Worm (Caenorhabditis elegans): ENCODE results near the gene srj-9.
A peak's percentile ranks its signal among the peaks of the same experiment; 100 is the strongest.

Gene srj-9

DNA sequence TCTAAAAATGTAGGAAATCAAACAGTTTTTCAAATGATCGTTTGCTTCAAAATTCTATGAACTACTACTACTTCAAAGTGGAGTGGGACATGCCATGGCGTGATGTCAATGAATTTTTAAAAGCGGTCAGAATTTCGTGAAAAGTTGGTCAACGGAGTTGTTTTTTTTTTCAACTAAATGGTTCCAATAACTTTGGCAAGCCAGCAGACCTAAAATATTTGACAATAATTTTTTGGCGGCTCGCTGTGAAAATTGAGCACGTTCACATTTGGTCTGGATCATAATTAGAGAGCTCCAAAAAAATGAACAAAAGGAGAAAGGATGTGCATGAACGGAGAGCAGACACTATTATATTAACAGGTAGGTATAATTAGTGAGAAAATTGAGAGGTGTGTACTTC is 18.6 kb downstream of the srj-9 start:
- no peak for TF ChIP-seq mls-2 (tag; optimal IDR thresholded peaks at IDR 0.05)
- peak; percentile 7 for TF ChIP-seq sptf-1 (tag; optimal IDR thresholded peaks at IDR 0.05)
- no peak for TF ChIP-seq M03D4.4 (tag; optimal IDR thresholded peaks at IDR 0.05)

DNA sequence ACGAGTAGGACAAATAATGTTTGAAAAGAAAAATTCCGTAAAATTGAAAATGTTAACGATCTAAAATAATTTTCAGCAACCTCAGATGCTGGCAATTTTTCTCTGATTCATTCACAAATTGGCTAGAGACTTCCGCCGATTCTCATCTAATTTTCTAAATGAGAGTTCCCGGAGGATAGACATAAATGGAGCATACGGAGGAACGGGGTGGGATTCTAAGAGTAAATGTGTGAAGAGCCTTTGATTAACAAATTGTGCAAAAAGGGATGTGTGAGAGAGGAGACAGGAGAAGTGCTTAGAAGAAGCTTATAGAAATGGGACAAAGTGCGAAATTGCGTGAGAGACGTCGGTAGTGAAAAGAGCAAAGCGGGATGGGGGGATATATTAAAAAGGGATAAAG is 19.9 kb downstream of the srj-9 start:
- no peak for TF ChIP-seq mab-5 (tag; optimal IDR thresholded peaks at IDR 0.05)
- TF ChIP-seq mep-1 (tag; optimal IDR thresholded peaks at IDR 0.05), result no peak
- TF ChIP-seq ces-1 (GFP tag; optimal IDR thresholded peaks at IDR 0.05), result peak; percentile 92
- no peak for TF ChIP-seq mls-2 (tag; optimal IDR thresholded peaks at IDR 0.05)
- no peak for TF ChIP-seq nhr-2 (tag; optimal IDR thresholded peaks at IDR 0.05)
- TF ChIP-seq pha-4 (tag; optimal IDR thresholded peaks at IDR 0.05), result no peak

DNA sequence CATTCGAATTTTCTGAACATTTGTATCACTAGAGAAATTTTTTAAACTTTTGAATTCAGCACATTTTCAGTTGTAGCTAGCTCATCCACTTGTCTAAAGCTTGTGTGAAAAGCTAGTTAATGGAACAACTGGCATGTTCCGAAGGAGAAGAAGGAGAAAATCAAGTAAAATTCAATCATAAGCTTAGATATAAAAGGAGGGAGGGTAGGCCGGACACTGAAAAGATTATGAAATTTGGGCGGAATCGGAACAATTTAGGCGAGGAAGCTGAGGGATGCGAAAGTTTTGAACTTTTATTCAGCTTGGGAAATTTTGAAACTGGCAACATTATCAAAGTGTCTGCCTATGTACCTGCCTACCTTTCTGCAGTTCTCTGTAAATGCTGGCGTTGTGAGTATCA is 20.7 kb downstream of the srj-9 start:
- TF ChIP-seq mls-2 (tag; optimal IDR thresholded peaks at IDR 0.05), result no peak
- TF ChIP-seq ces-1 (GFP tag; optimal IDR thresholded peaks at IDR 0.05), result peak; percentile 94

DNA sequence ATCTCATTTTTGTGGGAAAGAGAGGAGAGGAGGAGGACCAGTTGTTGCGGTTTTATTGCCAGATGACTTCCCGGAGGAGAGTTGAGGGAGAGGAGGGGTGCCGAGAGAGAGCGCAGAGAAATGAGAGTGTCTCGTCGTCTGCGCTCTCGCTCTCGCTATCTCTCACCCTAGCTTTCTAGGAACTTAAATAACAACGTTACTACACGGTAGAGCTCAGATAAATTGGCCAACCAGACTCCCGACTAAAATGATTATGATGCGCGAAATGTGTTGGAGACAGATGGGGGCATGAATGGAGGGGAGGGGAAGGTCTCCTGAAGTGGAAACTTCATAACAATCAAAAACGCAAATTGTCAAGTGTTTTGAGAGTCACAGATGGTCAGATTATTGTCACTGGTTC is 22.9 kb downstream of the srj-9 start:
- TF ChIP-seq cnd-1 (tag; optimal IDR thresholded peaks at IDR 0.05) (peak; percentile 44), mls-2 (tag; optimal IDR thresholded peaks at IDR 0.05) (no peak), lin-13 (tag; optimal IDR thresholded peaks at IDR 0.05) (peak; percentile 32), ces-1 (GFP tag; optimal IDR thresholded peaks at IDR 0.05) (peak; percentile 93), hlh-1 (tag; optimal IDR thresholded peaks at IDR 0.05) (peak; percentile 76), unc-39 (tag; optimal IDR thresholded peaks at IDR 0.05) (no peak)

DNA sequence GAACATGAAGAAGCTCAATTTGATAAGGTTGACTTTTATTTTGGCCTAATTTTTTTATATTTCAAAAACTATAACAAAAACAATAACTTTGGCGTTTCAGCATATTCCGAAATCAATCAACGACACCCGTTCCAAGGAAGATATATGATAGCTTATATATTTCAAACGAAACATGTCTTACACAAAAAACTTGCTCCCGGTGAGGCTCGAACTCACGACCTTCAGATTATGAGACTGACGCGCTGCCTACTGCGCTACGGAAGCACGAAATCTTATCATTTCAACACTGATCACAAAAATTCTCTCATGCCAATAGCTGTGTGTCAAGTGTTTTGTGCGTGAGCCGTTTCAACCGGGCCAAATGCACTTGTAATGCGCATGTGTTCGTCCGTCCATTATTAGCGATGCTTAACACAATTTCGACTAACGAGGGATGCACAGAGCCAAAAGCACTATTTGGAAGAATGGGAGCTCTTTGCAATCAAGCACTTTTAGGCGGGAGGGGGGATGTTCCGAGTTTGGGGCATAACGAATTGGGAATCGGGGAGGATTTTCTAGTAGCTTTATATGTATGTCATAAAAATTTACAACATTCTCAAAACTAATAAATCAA is 23.5 kb downstream of the srj-9 start:
- TF ChIP-seq mep-1 (tag; optimal IDR thresholded peaks at IDR 0.05) (no peak), bed-3 (GFP tag; optimal IDR thresholded peaks at IDR 0.05) (no peak), mab-5 (tag; optimal IDR thresholded peaks at IDR 0.05) (no peak), ces-1 (GFP tag; optimal IDR thresholded peaks at IDR 0.05) (peak; percentile 93), nhr-237 (tag; optimal IDR thresholded peaks at IDR 0.05) (no peak), drap-1 (GFP tag; optimal IDR thresholded peaks at IDR 0.05) (no peak), snpc-4 (tag; optimal IDR thresholded peaks at IDR 0.05) (no peak), nhr-2 (tag; optimal IDR thresholded peaks at IDR 0.05) (no peak)

DNA sequence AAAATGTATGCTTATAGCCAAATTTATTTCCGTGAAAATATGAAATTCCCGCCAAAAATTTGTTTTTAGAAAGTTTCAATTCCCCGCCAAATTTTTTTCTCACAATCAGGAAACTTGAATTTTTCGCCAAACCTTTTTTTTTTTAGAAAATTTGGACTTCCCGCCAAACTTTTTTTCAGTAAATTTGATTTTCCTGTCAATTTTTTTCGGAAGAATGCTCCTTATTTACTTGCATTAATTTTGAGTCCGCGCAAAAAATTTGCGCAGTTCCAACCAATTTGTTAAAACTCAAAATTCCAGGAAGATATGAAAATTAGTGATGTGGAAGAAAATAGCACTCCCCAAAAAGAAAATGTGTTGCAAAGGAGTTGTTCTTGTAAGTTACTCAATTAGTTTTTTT is 28.2 kb downstream of the srj-9 start, which contains the start of gene slc-28.2:
TSS of gene slc-28.2 (plus strand) at position 301 of the 400 bp plus-strand sequence.
- TF ChIP-seq ceh-83 (GFP tag; optimal IDR thresholded peaks at IDR 0.05), result no peak
- no peak for TF ChIP-seq ztf-11 (tag; optimal IDR thresholded peaks at IDR 0.05)
- TF ChIP-seq unc-39 (tag; optimal IDR thresholded peaks at IDR 0.05), result no peak
- no peak for TF ChIP-seq mab-5 (tag; optimal IDR thresholded peaks at IDR 0.05)
- TF ChIP-seq mls-2 (tag; optimal IDR thresholded peaks at IDR 0.05), result no peak
- no peak for TF ChIP-seq nhr-2 (tag; optimal IDR thresholded peaks at IDR 0.05)
- TF ChIP-seq zip-8 (tag; optimal IDR thresholded peaks at IDR 0.05), result no peak
- TF ChIP-seq nhr-76 (tag; optimal IDR thresholded peaks at IDR 0.05), result no peak
- no peak for TF ChIP-seq blmp-1 (tag; optimal IDR thresholded peaks at IDR 0.05)
- no peak for TF ChIP-seq sptf-1 (tag; optimal IDR thresholded peaks at IDR 0.05)
- no peak for TF ChIP-seq bed-3 (GFP tag; optimal IDR thresholded peaks at IDR 0.05)
- no peak for TF ChIP-seq lin-13 (tag; optimal IDR thresholded peaks at IDR 0.05)

DNA sequence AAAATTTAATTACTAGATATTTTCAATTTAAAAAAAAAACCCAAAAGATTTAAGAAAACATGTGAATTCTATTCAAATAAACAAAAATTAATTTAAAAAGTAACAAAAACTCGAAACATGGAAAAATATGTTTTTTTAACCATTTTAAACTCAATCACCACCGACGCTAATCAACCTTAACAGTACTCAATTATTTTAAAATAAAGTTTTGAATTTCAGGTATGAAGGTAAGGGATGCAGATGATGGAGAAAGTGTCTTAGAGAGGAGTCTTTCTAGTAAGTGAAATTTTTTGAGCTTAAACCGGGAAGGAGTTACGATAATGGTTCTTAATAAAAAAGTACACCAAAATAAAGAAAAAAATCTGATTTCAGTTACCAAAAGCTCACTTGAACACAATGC is 31.8 kb downstream of the srj-9 start, which contains the start of gene slc-28.1:
TSS of gene slc-28.1 (plus strand) at position 301 of the 400 bp plus-strand sequence.
- no peak for TF ChIP-seq unc-120 (tag; optimal IDR thresholded peaks at IDR 0.05; ENCODE audit: poor library complexity, severe bottlenecking)
- TF ChIP-seq nhr-12 (tag; optimal IDR thresholded peaks at IDR 0.05), result no peak
- no peak for TF ChIP-seq hlh-1 (tag; optimal IDR thresholded peaks at IDR 0.05)
- no peak for TF ChIP-seq sptf-1 (tag; optimal IDR thresholded peaks at IDR 0.05)
- TF ChIP-seq M03D4.4 (tag; optimal IDR thresholded peaks at IDR 0.05), result no peak
- TF ChIP-seq mab-5 (tag; optimal IDR thresholded peaks at IDR 0.05), result no peak
- no peak for TF ChIP-seq elt-3 (tag; optimal IDR thresholded peaks at IDR 0.05)

DNA sequence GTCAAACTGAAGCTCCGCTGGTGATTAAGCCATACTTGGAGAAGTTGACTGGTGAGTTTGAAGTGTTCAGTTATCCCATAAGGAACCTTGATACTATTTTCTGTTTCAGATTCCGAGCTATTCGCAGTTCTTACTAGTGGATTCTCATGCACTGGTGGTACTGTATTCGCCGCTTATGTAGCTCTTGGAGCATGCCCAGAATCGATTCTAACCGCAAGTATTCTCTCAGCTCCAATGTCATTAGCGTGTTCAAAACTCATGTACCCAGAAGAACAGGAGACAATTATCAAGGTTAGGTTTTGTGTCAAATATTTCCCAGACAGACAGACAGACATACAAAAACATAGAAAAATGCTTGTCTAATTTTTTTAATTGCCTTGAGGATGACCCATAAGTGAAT is 33.2 kb downstream of the srj-9 start:
- TF ChIP-seq mep-1 (tag; optimal IDR thresholded peaks at IDR 0.05), result no peak
- no peak for TF ChIP-seq cnd-1 (tag; optimal IDR thresholded peaks at IDR 0.05)
- TF ChIP-seq nhr-76 (tag; optimal IDR thresholded peaks at IDR 0.05), result no peak
- no peak for TF ChIP-seq nhr-12 (tag; optimal IDR thresholded peaks at IDR 0.05)
- no peak for TF ChIP-seq lsy-2 (tag; optimal IDR thresholded peaks at IDR 0.05)
- no peak for TF ChIP-seq pha-4 (tag; optimal IDR thresholded peaks at IDR 0.05)
- no peak for TF ChIP-seq tbx-8 (GFP tag; optimal IDR thresholded peaks at IDR 0.05)
- TF ChIP-seq M03D4.4 (tag; optimal IDR thresholded peaks at IDR 0.05), result no peak
- TF ChIP-seq hlh-1 (tag; optimal IDR thresholded peaks at IDR 0.05), result no peak
